Worm (Caenorhabditis elegans) whole organism, midembryonic: ENCODE data around the gene aqp-8.

ENCODE experiments used
- T22C8.4 ChIP-seq: fragments of 200-800 bp; sonication (Bioruptor generic); IDR thresholded peaks from 2 replicates; pipeline ENCODE4 v1.3.6; 2022; ENCODE audit warnings: missing genetic modification characterization, missing compliant biosample characterization
- cog-1 ChIP-seq: sonication (generic microtip); optimal IDR thresholded peaks from 2 replicates; lab custom pipeline; 2016; ENCODE audit warnings: missing genetic modification characterization, missing compliant biosample characterization
- flt-1 ChIP-seq: fragments of 200-800 bp; sonication (Bioruptor generic); IDR thresholded peaks from 2 replicates; pipeline ENCODE4 v1.3.6; 2022; ENCODE audit warnings: missing genetic modification characterization, missing compliant biosample characterization
- klf-2 ChIP-seq: fragments of 200-800 bp; sonication (Bioruptor generic); conservative IDR thresholded peaks from 2 replicates; pipeline ENCODE4 v1.3.6; 2022; ENCODE audit warnings: missing genetic modification reagents, missing genetic modification characterization, missing compliant biosample characterization
- med-1 ChIP-seq: sonication (generic microtip); optimal IDR thresholded peaks from 2 replicates; lab custom pipeline; 2017; ENCODE audit warnings: missing genetic modification characterization, mild to moderate bottlenecking, missing compliant biosample characterization, antibody characterized with exemption, missing genetic modification reagents; ENCODE audit not compliant: insufficient read depth
- ref-1 ChIP-seq: fragments of 200-800 bp; sonication (Bioruptor generic); conservative IDR thresholded peaks from 2 replicates; pipeline ENCODE4 v1.3.6; 2022; ENCODE audit warnings: missing genetic modification reagents, missing genetic modification characterization, missing compliant biosample characterization
- tab-1 ChIP-seq: fragments of 200-800 bp; sonication (Bioruptor generic); IDR thresholded peaks from 2 replicates; pipeline ENCODE4 v1.3.6; 2022; ENCODE audit warnings: missing genetic modification characterization, missing compliant biosample characterization
- ztf-23 ChIP-seq: fragments of 200-800 bp; sonication (Bioruptor generic); IDR thresholded peaks from 2 replicates; pipeline ENCODE4 v1.3.6; 2022; ENCODE audit warnings: missing genetic modification reagents, missing genetic modification characterization, missing compliant biosample characterization
- ztf-29 ChIP-seq: fragments of 200-800 bp; sonication (Bioruptor generic); IDR thresholded peaks from 2 replicates; pipeline ENCODE4 v1.3.6; 2022; ENCODE audit warnings: missing genetic modification reagents, missing genetic modification characterization, missing compliant biosample characterization

- TF ChIP-seq ztf-23 (GFP tag; lab: Robert Waterston, UW) (no peak), flt-1 (GFP tag; lab: Robert Waterston, UW) (no peak), cog-1 (no peak), ref-1 (GFP tag; lab: Robert Waterston, UW) (no peak), tab-1 (GFP tag; lab: Robert Waterston, UW) (no peak), ztf-29 (GFP tag; lab: Robert Waterston, UW) (no peak), klf-2 (GFP tag; lab: Robert Waterston, UW) (no peak), T22C8.4 (no peak), med-1 (GFP tag; lab: Kevin White, UChicago) (no peak)
Measured at ce11 chrX:4740630-4741029, 35.9 kb upstream of the aqp-8 start.
